Worm (Caenorhabditis elegans) whole organism, early embryonic: Measurements from ENCODE around the gene clec-198.
"Not testable (repeated sequence)": the region's sequence is repeated elsewhere in the genome, so short reads cannot be mapped to it uniquely, and the experiment has no call there.

Source experiments
- B0310.2 ChIP-seq: sonication (generic microtip); optimal IDR thresholded peaks from 2 replicates; lab custom pipeline; 2016; ENCODE audit warnings: mild to moderate bottlenecking, missing genetic modification characterization, missing compliant biosample characterization
- F13C5.2 ChIP-seq: sonication (generic microtip); optimal IDR thresholded peaks from 2 replicates; lab custom pipeline; 2017; ENCODE audit warnings: mild to moderate bottlenecking, missing genetic modification characterization, inconsistent platforms, missing compliant biosample characterization
- aly-1 ChIP-seq: sonication (generic microtip); optimal IDR thresholded peaks from 2 replicates; lab custom pipeline; 2016; ENCODE audit warnings: missing genetic modification characterization, missing compliant biosample characterization
- ama-1 ChIP-seq: fragments of 150-350 bp; optimal IDR thresholded peaks from 2 replicates; lab custom pipeline; 2014
- ceh-13 ChIP-seq: fragments of 200-800 bp; sonication (Bioruptor generic); optimal IDR thresholded peaks from 2 replicates; lab custom pipeline; 2018; ENCODE audit warnings: mild to moderate bottlenecking, missing genetic modification characterization, missing compliant biosample characterization
- ceh-36 ChIP-seq: sonication (generic microtip); optimal IDR thresholded peaks from 2 replicates; lab custom pipeline; 2016; ENCODE audit warnings: missing genetic modification characterization, inconsistent platforms, missing compliant biosample characterization
- ets-7 ChIP-seq: sonication (generic microtip); optimal IDR thresholded peaks from 2 replicates; lab custom pipeline; 2016; ENCODE audit warnings: missing genotype, missing genetic modification characterization, missing compliant biosample characterization
- flt-1 ChIP-seq: fragments of 200-800 bp; sonication (Bioruptor generic); IDR thresholded peaks from 2 replicates; pipeline ENCODE4 v1.3.6; 2022; ENCODE audit warnings: missing genetic modification characterization, missing compliant biosample characterization
- hmbx-1 ChIP-seq: sonication (generic microtip); optimal IDR thresholded peaks from 2 replicates; lab custom pipeline; 2016; ENCODE audit warnings: mild to moderate bottlenecking, missing genetic modification characterization, missing compliant biosample characterization
- hmg-4 ChIP-seq: fragments of 200-800 bp; sonication (Bioruptor generic); optimal IDR thresholded peaks from 2 replicates; lab custom pipeline; 2018; ENCODE audit warnings: mild to moderate bottlenecking, missing genetic modification characterization, missing compliant biosample characterization
- hnd-1 ChIP-seq: sonication (generic microtip); optimal IDR thresholded peaks from 2 replicates; lab custom pipeline; 2016; ENCODE audit warnings: missing genetic modification characterization, missing compliant biosample characterization
- pes-1 ChIP-seq: fragments of 200-800 bp; sonication (Bioruptor generic); IDR thresholded peaks from 2 replicates; pipeline ENCODE4 v1.3.6; 2022; ENCODE audit warnings: missing genetic modification reagents, missing genetic modification characterization, missing compliant biosample characterization
- scrt-1 ChIP-seq: fragments of 200-800 bp; sonication (Bioruptor generic); IDR thresholded peaks from 2 replicates; pipeline ENCODE4 v1.3.6; 2022; ENCODE audit warnings: missing genetic modification characterization, missing compliant biosample characterization
- sea-1 ChIP-seq: fragments of 200-800 bp; sonication (Bioruptor generic); conservative IDR thresholded peaks from 2 replicates; pipeline ENCODE4 v1.3.6; 2022; ENCODE audit warnings: missing genetic modification characterization, missing compliant biosample characterization
- tbx-11 ChIP-seq: fragments of 200-800 bp; sonication (Bioruptor generic); IDR thresholded peaks from 2 replicates; pipeline ENCODE4 v1.3.6; 2022; ENCODE audit warnings: missing genetic modification characterization, missing compliant biosample characterization
- tbx-37 ChIP-seq: fragments of 200-800 bp; sonication (Bioruptor generic); conservative IDR thresholded peaks from 2 replicates; pipeline ENCODE4 v1.3.6; 2022; ENCODE audit warnings: missing genetic modification reagents, missing genetic modification characterization, missing compliant biosample characterization
- tra-4 ChIP-seq: sonication (generic microtip); optimal IDR thresholded peaks from 2 replicates; lab custom pipeline; 2017; ENCODE audit warnings: missing genetic modification characterization, missing compliant biosample characterization

clec-198 gene

DNA sequence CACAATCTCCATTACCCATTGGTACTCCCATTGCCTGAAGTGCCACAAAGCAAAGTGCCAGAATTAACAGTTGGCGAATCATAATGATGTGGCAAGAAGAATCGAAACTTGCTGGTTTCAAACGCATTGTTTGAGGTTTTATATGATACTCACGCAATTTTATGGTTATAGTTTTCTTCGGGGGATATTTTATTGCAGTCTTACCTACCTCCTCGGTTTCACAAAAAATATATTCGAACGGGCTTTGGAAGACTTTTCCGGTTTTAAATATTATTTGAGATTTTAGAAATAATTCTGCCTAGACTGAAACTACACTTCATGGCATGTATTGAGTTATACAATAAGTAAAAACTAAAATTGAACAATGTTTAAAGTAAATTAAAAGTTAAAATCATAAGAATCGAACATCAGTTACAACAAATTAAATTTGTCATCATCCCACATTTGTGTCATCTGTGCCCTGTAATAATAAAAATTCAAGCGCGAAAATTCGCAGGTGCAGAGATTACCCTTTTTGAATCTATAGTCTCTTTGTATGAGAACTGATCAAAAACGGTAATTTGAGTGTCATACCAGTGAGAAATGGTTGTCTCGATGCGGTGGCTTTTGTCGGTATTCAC lies at the start of gene clec-198, which contains the start of gene clec-197:
Gene clec-198 (plus strand): TSS at position 570 of the 620 bp plus-strand sequence.
Gene clec-197 (minus strand): TSS at position 101 of the 620 bp plus-strand sequence.
- TF ChIP-seq sea-1 (no peak), ceh-36 (tag; lab: Kevin White, UChicago) (no peak), hmbx-1 (tag; lab: Kevin White, UChicago) (no peak), tbx-37 (GFP tag; lab: Robert Waterston, UW) (no peak), ets-7 (tag; lab: Kevin White, UChicago) (no peak), aly-1 (tag; lab: Kevin White, UChicago) (no peak), flt-1 (GFP tag; lab: Robert Waterston, UW) (no peak), hnd-1 (tag; lab: Kevin White, UChicago) (no peak), scrt-1 (GFP tag; lab: Robert Waterston, UW) (no peak), ceh-13 (GFP tag; lab: Kevin White, UChicago) (no peak), tbx-11 (GFP tag; lab: Robert Waterston, UW) (no peak), ama-1 (lab: Kevin White, UChicago) (no peak), pes-1 (GFP tag; lab: Robert Waterston, UW) (no peak), F13C5.2 (no peak), tra-4 (tag; lab: Kevin White, UChicago) (no peak)

DNA sequence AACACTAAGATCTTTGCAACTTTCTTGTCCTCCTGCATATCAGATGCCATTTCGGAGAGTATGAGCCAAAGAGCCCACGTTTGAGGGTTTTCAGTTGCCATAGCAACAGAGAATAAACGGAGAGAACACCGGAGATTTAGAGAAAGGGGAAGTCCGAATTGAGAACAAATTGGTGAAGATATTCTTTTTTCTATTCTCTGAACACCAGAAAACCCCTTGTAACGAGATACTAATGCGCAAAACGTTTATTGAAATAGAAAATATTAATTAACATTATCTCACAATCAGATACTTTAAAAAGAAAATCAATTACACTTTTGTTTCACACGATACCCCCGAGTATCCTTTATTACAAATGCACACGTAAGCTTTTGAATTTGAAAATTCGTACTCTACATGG lies 45.0 kb upstream of the clec-198 start, which contains the start of gene ifta-2:
Gene ifta-2 (minus strand): TSS at position 101 of the 400 bp plus-strand sequence.
- no peak for TF ChIP-seq hmg-4 (GFP tag; lab: Kevin White, UChicago)
- TF ChIP-seq hmbx-1 (tag; lab: Kevin White, UChicago), result no peak
- no peak for TF ChIP-seq ceh-36 (tag; lab: Kevin White, UChicago)
- TF ChIP-seq hnd-1 (tag; lab: Kevin White, UChicago), result no peak
- TF ChIP-seq B0310.2, result no peak
- TF ChIP-seq aly-1 (tag; lab: Kevin White, UChicago), result no peak
- no peak for TF ChIP-seq tbx-37 (GFP tag; lab: Robert Waterston, UW)
- TF ChIP-seq ama-1 (lab: Kevin White, UChicago), result no peak
- TF ChIP-seq pes-1 (GFP tag; lab: Robert Waterston, UW), result no peak
- no peak for TF ChIP-seq ceh-13 (GFP tag; lab: Kevin White, UChicago)

DNA sequence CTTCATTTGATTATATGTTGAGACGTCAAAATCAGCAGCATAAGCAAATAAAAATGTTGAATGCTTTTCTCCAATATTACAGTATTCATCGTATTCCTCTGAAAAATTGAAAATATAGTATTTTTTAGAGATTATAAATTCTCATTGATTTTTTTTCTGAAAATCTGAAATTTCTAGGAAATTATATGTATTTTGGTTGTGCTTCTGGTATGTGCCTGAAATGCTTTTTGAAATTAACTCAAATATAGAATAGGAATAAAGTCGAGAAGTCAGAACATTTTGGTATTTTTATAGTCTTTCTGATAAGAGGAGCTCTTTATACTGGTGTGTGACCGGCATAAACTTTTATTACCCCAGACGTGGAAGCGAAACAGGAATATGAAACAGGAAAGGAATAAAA lies 39.7 kb upstream of the clec-198 start, which contains the start of gene T28F3.8:
Gene T28F3.8 (minus strand): TSS at position 101 of the 400 bp plus-strand sequence.
- not testable (repeated sequence) for TF ChIP-seq B0310.2; F13C5.2; tra-4 (tag; lab: Kevin White, UChicago)

DNA sequence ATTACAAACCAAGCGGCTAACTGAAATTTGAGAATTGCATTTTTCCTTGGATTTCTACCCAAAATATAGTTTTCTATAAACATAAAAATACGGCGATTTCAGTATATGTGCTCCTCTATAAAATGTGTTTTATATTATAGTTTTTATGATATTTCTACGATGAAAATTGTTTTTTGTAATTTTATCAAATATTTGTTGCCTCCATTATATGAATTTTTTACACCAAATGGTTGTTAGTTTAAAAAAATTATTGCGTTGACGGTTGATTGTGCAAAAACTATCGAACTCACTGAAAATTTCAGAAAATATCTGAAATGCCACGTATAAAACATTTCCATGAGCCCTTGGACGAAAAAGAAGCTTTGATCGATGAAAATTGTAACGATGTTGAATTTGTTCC lies 38.8 kb upstream of the clec-198 start, which contains the start of gene T28F3.9:
Gene T28F3.9 (plus strand): TSS at position 301 of the 400 bp plus-strand sequence.
- no peak for TF ChIP-seq B0310.2
- no peak for TF ChIP-seq scrt-1 (GFP tag; lab: Robert Waterston, UW)
- no peak for TF ChIP-seq sea-1
- TF ChIP-seq flt-1 (GFP tag; lab: Robert Waterston, UW), result no peak
- TF ChIP-seq ceh-13 (GFP tag; lab: Kevin White, UChicago), result no peak
- TF ChIP-seq tbx-37 (GFP tag; lab: Robert Waterston, UW), result no peak
- TF ChIP-seq ceh-36 (tag; lab: Kevin White, UChicago), result no peak
- TF ChIP-seq aly-1 (tag; lab: Kevin White, UChicago), result no peak
- TF ChIP-seq ama-1 (lab: Kevin White, UChicago), result no peak
- TF ChIP-seq pes-1 (GFP tag; lab: Robert Waterston, UW), result no peak
- no peak for TF ChIP-seq hnd-1 (tag; lab: Kevin White, UChicago)
- TF ChIP-seq tra-4 (tag; lab: Kevin White, UChicago), result no peak

DNA sequence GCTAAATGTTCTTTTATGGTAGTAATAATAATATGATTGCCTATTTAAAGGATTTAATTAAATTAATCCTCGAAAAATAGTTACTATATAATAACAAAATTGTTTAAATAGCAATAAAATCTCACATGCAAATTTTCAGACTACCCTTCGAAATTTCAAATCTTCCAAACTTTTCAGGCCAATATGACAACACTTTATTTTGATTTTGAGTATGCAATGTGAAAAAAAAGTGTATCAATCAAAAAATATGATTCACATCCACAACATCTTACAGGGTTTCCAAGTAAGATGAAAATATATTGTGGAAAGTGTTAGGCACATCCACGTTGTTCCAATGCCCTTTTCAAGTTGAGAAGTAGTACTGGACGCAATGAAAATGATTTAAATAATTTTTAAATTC lies 35.1 kb upstream of the clec-198 start, which contains the start of gene snf-9:
Gene snf-9 (plus strand): TSS at position 301 of the 400 bp plus-strand sequence.
- TF ChIP-seq flt-1 (GFP tag; lab: Robert Waterston, UW), result no peak

DNA sequence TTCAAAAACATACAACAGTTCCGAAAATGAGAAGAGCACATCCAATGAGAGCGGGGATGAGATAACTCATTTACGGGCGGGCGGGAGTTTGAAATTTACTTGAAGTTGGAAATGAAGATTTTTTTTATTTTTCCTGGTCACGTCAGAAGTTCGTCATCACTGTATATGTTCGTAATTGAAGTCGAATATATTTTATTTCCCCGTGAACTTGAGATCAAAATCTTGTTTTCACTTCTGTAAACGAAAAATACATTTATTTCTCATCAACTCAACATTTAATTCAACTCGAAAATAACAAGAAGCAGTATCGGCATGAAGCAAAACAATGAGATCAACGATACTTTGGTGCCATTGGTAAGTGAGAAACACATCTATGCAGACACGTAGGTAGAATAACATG lies 30.6 kb upstream of the clec-198 start, which contains the start of gene C49C3.20:
Gene C49C3.20 (minus strand): TSS at position 101 of the 400 bp plus-strand sequence.
- TF ChIP-seq F13C5.2 (no peak), scrt-1 (GFP tag; lab: Robert Waterston, UW) (no peak), B0310.2 (no peak), sea-1 (no peak), ets-7 (tag; lab: Kevin White, UChicago) (no peak), flt-1 (GFP tag; lab: Robert Waterston, UW) (no peak), ama-1 (lab: Kevin White, UChicago) (no peak), pes-1 (GFP tag; lab: Robert Waterston, UW) (no peak), hmg-4 (GFP tag; lab: Kevin White, UChicago) (no peak), tbx-37 (GFP tag; lab: Robert Waterston, UW) (no peak), tra-4 (tag; lab: Kevin White, UChicago) (no peak), aly-1 (tag; lab: Kevin White, UChicago) (no peak), hnd-1 (tag; lab: Kevin White, UChicago) (no peak)

DNA sequence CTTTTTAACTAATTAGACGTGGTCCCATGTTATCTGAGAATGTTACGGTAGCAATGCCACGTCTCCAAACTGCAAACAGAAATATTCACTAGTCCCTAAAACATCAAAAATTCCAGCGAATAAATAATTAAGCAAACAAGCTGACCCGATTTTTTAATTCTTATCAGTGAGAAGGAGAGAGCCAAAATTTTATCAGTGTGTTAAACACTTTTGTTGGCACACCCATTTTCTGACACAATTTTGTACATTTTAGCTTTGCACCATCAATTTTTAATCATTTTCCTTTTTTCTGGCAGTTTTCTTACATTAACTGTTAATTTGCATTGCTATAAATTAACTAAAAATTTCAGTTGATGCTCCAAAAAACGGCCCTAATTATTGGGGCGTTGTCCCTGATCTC lies 26.5 kb upstream of the clec-198 start, which contains the start of gene C49C3.4:
Gene C49C3.4 (plus strand): TSS at position 351 of the 400 bp plus-strand sequence.
- no peak for TF ChIP-seq pes-1 (GFP tag; lab: Robert Waterston, UW)
- no peak for TF ChIP-seq hmbx-1 (tag; lab: Kevin White, UChicago)
- no peak for TF ChIP-seq B0310.2
- TF ChIP-seq scrt-1 (GFP tag; lab: Robert Waterston, UW), result no peak
- no peak for TF ChIP-seq F13C5.2
- TF ChIP-seq tra-4 (tag; lab: Kevin White, UChicago), result no peak
- no peak for TF ChIP-seq ama-1 (lab: Kevin White, UChicago)
- no peak for TF ChIP-seq aly-1 (tag; lab: Kevin White, UChicago)
- TF ChIP-seq sea-1, result no peak
- no peak for TF ChIP-seq ceh-36 (tag; lab: Kevin White, UChicago)
- TF ChIP-seq ceh-13 (GFP tag; lab: Kevin White, UChicago), result no peak
- TF ChIP-seq hmg-4 (GFP tag; lab: Kevin White, UChicago), result no peak
